Fruit fly (Drosophila melanogaster) S2 (cell line): ENCODE results near the gene CG12320.

Source experiments
- CG8478 ChIP-seq: fragments of >200 bp; optimal IDR thresholded peaks from 2 replicates; lab custom pipeline; 2018
- CTCF ChIP-seq, 2 experiments: fragments of >200 bp; optimal IDR thresholded peaks; 2 replicates each; lab custom pipeline; 2018

dm6 chr3R:18298298-18298899 lies 45.9 kb upstream of the CG12320 start:
- TF ChIP-seq CTCF (optimal IDR thresholded peaks at IDR 0.05; lab: Kevin White, UChicago), result no peak
- no peak for TF ChIP-seq CG8478 (lab: Kevin White, UChicago)
